Worm (Caenorhabditis elegans): ENCODE measurements around the gene sqv-8.

The sqv-8 gene

ce11 chrII:9671308-9671707 lies 24.5 kb downstream of the sqv-8 start, which contains the start of gene ZK1320.7:
ZK1320.7 (plus strand) TSS chrII:9671608.
- TF ChIP-seq ceh-28 (tag; optimal IDR thresholded peaks at IDR 0.05), result no peak
- TF ChIP-seq zag-1 (tag; optimal IDR thresholded peaks at IDR 0.05), result no peak
- no peak for TF ChIP-seq nhr-43 (tag; optimal IDR thresholded peaks at IDR 0.05; ENCODE audit: poor library complexity, severe bottlenecking)

- TF ChIP-seq fkh-10 (GFP tag; optimal IDR thresholded peaks at IDR 0.05) (no peak), nfya-1 (tag; optimal IDR thresholded peaks at IDR 0.05; ENCODE audit: insufficient read depth) (no peak), tbx-2 (tag; optimal IDR thresholded peaks at IDR 0.05) (no peak), skn-1 (tag; optimal IDR thresholded peaks at IDR 0.05) (no peak), nhr-77 (tag; optimal IDR thresholded peaks at IDR 0.05) (no peak), nhr-76 (tag; optimal IDR thresholded peaks at IDR 0.05) (no peak), fos-1 (tag; optimal IDR thresholded peaks at IDR 0.05) (no peak), aly-2 (tag; optimal IDR thresholded peaks at IDR 0.05) (no peak), daf-12 (tag; optimal IDR thresholded peaks at IDR 0.05) (no peak)
These were observed 27.9 kb downstream of the sqv-8 start, which contains the start of gene arc-1 for ce11 chrII:9674678-9675077. arc-1 (plus strand) TSS chrII:9674978.

ce11 chrII:9677470-9677869 lies 30.7 kb downstream of the sqv-8 start:
- TF ChIP-seq ceh-9 (tag; optimal IDR thresholded peaks at IDR 0.05), result no peak
- no peak for TF ChIP-seq unc-39 (tag; optimal IDR thresholded peaks at IDR 0.05)
- TF ChIP-seq mdl-1 (tag; optimal IDR thresholded peaks at IDR 0.05), result no peak
- no peak for TF ChIP-seq nhr-77 (tag; optimal IDR thresholded peaks at IDR 0.05)
- peak; percentile 67 for TF ChIP-seq elt-2 (tag; optimal IDR thresholded peaks at IDR 0.05)
- TF ChIP-seq hmg-11 (tag; optimal IDR thresholded peaks at IDR 0.05), result no peak
- no peak for TF ChIP-seq nhr-28 (tag; optimal IDR thresholded peaks at IDR 0.05)
- no peak for TF ChIP-seq ztf-11 (tag; optimal IDR thresholded peaks at IDR 0.05)
- no peak for TF ChIP-seq elt-3 (tag; optimal IDR thresholded peaks at IDR 0.05)
- TF ChIP-seq snpc-4 (tag; optimal IDR thresholded peaks at IDR 0.05), result no peak
- TF ChIP-seq fkh-2 (tag; optimal IDR thresholded peaks at IDR 0.05), result no peak
- no peak for TF ChIP-seq ceh-82 (tag; optimal IDR thresholded peaks at IDR 0.05)
- TF ChIP-seq pqm-1 (tag; optimal IDR thresholded peaks at IDR 0.05), result peak; percentile 50
- no peak for TF ChIP-seq tbx-2 (tag; optimal IDR thresholded peaks at IDR 0.05)
- no peak for TF ChIP-seq nhr-11 (tag; optimal IDR thresholded peaks at IDR 0.05)

- no peak for TF ChIP-seq nhr-11 (tag; optimal IDR thresholded peaks at IDR 0.05)
- no peak for TF ChIP-seq aly-2 (tag; optimal IDR thresholded peaks at IDR 0.05)
- TF ChIP-seq lin-15B (tag; optimal IDR thresholded peaks at IDR 0.05), result no peak
- TF ChIP-seq mdl-1 (tag; optimal IDR thresholded peaks at IDR 0.05), result no peak
- TF ChIP-seq unc-39 (tag; optimal IDR thresholded peaks at IDR 0.05), result no peak
- TF ChIP-seq jun-1 (tag; optimal IDR thresholded peaks at IDR 0.05), result no peak
- TF ChIP-seq elt-1 (tag; optimal IDR thresholded peaks at IDR 0.05), result no peak
- no peak for TF ChIP-seq fkh-10 (GFP tag; optimal IDR thresholded peaks at IDR 0.05)
- no peak for TF ChIP-seq snpc-4 (tag; optimal IDR thresholded peaks at IDR 0.05)
- TF ChIP-seq R02D3.7 (tag; optimal IDR thresholded peaks at IDR 0.05), result no peak
- TF ChIP-seq nhr-67 (tag; optimal IDR thresholded peaks at IDR 0.05), result no peak
These were observed 33.1 kb downstream of the sqv-8 start for ce11 chrII:9679842-9680241.

ce11 chrII:9680493-9680892 lies 33.7 kb downstream of the sqv-8 start, which contains the start of gene ZK1320.13:
ZK1320.13 (plus strand) TSS chrII:9680793.
- TF ChIP-seq nhr-12 (tag; optimal IDR thresholded peaks at IDR 0.05) (no peak), zag-1 (tag; optimal IDR thresholded peaks at IDR 0.05) (no peak), unc-39 (tag; optimal IDR thresholded peaks at IDR 0.05) (no peak), fos-1 (tag; optimal IDR thresholded peaks at IDR 0.05) (no peak)

- TF ChIP-seq fkh-10 (GFP tag; optimal IDR thresholded peaks at IDR 0.05) (peak; percentile 68), nhr-12 (tag; optimal IDR thresholded peaks at IDR 0.05) (no peak), elt-1 (tag; optimal IDR thresholded peaks at IDR 0.05) (no peak), jun-1 (tag; optimal IDR thresholded peaks at IDR 0.05) (no peak)
These were observed 35.3 kb downstream of the sqv-8 start for ce11 chrII:9682044-9682443.

ce11 chrII:9684175-9684574 lies 37.4 kb downstream of the sqv-8 start:
- TF ChIP-seq mml-1 (tag; optimal IDR thresholded peaks at IDR 0.05) (no peak), ama-1 (optimal IDR thresholded peaks at IDR 0.05) (peak; percentile 50)

Data from whole organism, L3 larva.